Fruit fly (Drosophila melanogaster) ovary, adult (tissue): ENCODE results near the gene mIF2.

ENCODE experiments used
- CG17801 ChIP-seq: fragments of 200-800 bp; optimal IDR thresholded peaks from 2 replicates; lab custom pipeline; 2019; ENCODE audit warnings: missing biosample characterization, mild to moderate bottlenecking, missing genetic modification characterization, moderate library complexity; ENCODE audit not compliant: partially characterized antibody

mIF2 gene

dm6 chr3R:28544538-28545393, at the start of gene mIF2:
Gene mIF2 (minus strand): TSS chr3R:28544817.
- peak; percentile 42 for TF ChIP-seq CG17801 (GFP tag; lab: Kevin White, UChicago)

dm6 chr3R:28590462-28590861, 45.8 kb upstream of the mIF2 start:
- TF ChIP-seq CG17801 (GFP tag; lab: Kevin White, UChicago), result no peak

- TF ChIP-seq CG17801 (GFP tag; lab: Kevin White, UChicago), result no peak
Observed at dm6 chr3R:28588395-28589050, 43.9 kb upstream of the mIF2 start.

- TF ChIP-seq CG17801 (GFP tag; lab: Kevin White, UChicago), result no peak
Observed at dm6 chr3R:28586943-28587342, 42.3 kb upstream of the mIF2 start.

- TF ChIP-seq CG17801 (GFP tag; lab: Kevin White, UChicago), result no peak
Observed at dm6 chr3R:28586224-28586623, 41.6 kb upstream of the mIF2 start.

dm6 chr3R:28585076-28585821, 40.6 kb upstream of the mIF2 start, which contains the start of gene fkh:
Gene fkh (minus strand): TSS chr3R:28585264.
- TF ChIP-seq CG17801 (GFP tag; lab: Kevin White, UChicago), result no peak

- TF ChIP-seq CG17801 (GFP tag; lab: Kevin White, UChicago), result no peak
Observed at dm6 chr3R:28584237-28584834, 39.7 kb upstream of the mIF2 start.

- no peak for TF ChIP-seq CG17801 (GFP tag; lab: Kevin White, UChicago)
Observed at dm6 chr3R:28582629-28583028, 38.0 kb upstream of the mIF2 start.

- no peak for TF ChIP-seq CG17801 (GFP tag; lab: Kevin White, UChicago)
Observed at dm6 chr3R:28580540-28581095, 36.0 kb upstream of the mIF2 start.

- no peak for TF ChIP-seq CG17801 (GFP tag; lab: Kevin White, UChicago)
Observed at dm6 chr3R:28580013-28580412, 35.4 kb upstream of the mIF2 start.

- TF ChIP-seq CG17801 (GFP tag; lab: Kevin White, UChicago), result no peak
Observed at dm6 chr3R:28579501-28579900, 34.9 kb upstream of the mIF2 start.

- TF ChIP-seq CG17801 (GFP tag; lab: Kevin White, UChicago), result no peak
Observed at dm6 chr3R:28576838-28577237, 32.2 kb upstream of the mIF2 start.

- no peak for TF ChIP-seq CG17801 (GFP tag; lab: Kevin White, UChicago)
Observed at dm6 chr3R:28572692-28573643, 28.4 kb upstream of the mIF2 start.
